Fruit fly (Drosophila melanogaster): ENCODE results near the gene CG5783.
A peak's percentile ranks its signal among the peaks of the same experiment; 100 is the strongest.

Gene CG5783

DNA sequence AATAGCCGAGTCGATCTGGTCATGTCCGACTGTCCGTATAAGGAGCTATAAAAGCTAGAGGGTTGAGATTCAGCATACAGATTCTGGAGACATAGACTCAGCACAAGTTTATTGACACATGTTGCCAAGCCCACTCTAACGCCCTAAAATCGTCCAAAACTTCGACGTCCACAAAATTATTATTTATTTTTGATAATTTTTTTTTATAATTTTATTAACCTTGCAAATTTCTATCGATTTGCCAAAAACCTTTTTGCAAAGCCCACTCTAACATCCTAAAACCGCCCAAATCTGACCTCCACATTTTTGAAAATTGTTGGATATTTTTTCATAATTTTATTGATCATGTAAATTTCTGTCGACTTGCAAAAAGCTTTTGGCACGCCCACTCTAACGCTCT lies 3.3 kb downstream of the CG5783 start, which contains the start of gene JMJD4:
Gene JMJD4, minus strand, starts transcription at position 101 of the 400 bp plus-strand sequence.
- TF ChIP-seq bab2 (GFP tag; optimal IDR thresholded peaks at IDR 0.05) (no peak), maf-S (GFP tag; optimal IDR thresholded peaks at IDR 0.05) (no peak), CG10462 (GFP tag; optimal IDR thresholded peaks at IDR 0.05) (no peak), CG7963 (GFP tag; IDR thresholded peaks at IDR 0.05; ENCODE audit: partially characterized antibody) (no peak), crc (GFP tag; optimal IDR thresholded peaks at IDR 0.05) (no peak), CG9797 (GFP tag; optimal IDR thresholded peaks at IDR 0.05) (no peak), CG1233 (GFP tag; optimal IDR thresholded peaks at IDR 0.05) (no peak), tx (GFP tag; optimal IDR thresholded peaks at IDR 0.05) (no peak), C15 (GFP tag; IDR thresholded peaks at IDR 0.05) (no peak), Xbp1 (GFP tag; optimal IDR thresholded peaks at IDR 0.05) (no peak)

DNA sequence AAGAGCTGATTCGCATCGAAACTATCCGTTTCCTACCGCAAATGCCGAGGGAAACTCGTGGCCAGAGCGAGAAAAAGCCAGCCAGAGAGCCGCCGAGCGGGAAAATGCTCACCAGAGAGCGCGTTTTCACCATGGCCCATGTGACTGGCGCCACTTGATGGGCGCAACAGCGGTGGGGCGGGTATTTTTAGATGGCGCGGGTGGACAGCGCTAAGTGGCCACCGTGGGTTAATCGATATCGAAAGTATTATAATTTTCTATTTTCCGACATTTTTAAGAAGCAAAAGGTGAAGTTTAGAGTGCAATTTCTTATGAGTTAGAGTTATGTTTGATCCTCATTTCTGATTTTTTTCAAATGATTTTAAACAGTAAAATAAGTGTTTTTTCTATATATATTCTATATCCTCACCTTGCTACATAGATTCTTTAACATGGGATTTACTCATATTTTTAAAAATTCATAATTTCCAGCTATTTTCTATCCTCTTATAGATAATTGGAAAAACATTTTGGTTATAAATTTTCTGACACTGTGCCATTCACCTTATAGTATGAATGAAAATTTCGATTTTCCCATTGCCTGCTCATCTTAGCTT lies 28.9 kb downstream of the CG5783 start, which contains the start of gene Ptp36E:
Gene Ptp36E, minus strand, starts transcription at position 360 of the 596 bp plus-strand sequence.
- no peak for TF ChIP-seq Kr (GFP tag; optimal IDR thresholded peaks at IDR 0.05)
- peak; percentile 77 for TF ChIP-seq scrt (GFP tag; optimal IDR thresholded peaks at IDR 0.05)
- peak; percentile 65 for TF ChIP-seq CG17568 (GFP tag; optimal IDR thresholded peaks at IDR 0.05)
- TF ChIP-seq Bteb2 (GFP tag; optimal IDR thresholded peaks at IDR 0.05), result peak; percentile 15
- TF ChIP-seq CG7745 (tag; optimal IDR thresholded peaks at IDR 0.05), result no peak
- TF ChIP-seq CG2199 (GFP tag; IDR thresholded peaks at IDR 0.05), result no peak
- peak; percentile 20; the same call in 1 of the 3 replicates for TF ChIP-seq CG34224 (GFP tag; IDR thresholded peaks at IDR 0.05; ENCODE audit: partially characterized antibody)
- no peak for TF ChIP-seq CG16813 (GFP tag; IDR thresholded peaks at IDR 0.05; ENCODE audit: partially characterized antibody)
- no peak for TF ChIP-seq CG11398 (GFP tag; optimal IDR thresholded peaks at IDR 0.05)
- TF ChIP-seq usp (GFP tag; optimal IDR thresholded peaks at IDR 0.05), result no peak
- TF ChIP-seq Camta (GFP tag; optimal IDR thresholded peaks at IDR 0.05), result peak; percentile 34
- TF ChIP-seq shn (GFP tag; optimal IDR thresholded peaks at IDR 0.05), result no peak
- TF ChIP-seq nerfin-1 (tag; optimal IDR thresholded peaks at IDR 0.05), result peak; percentile 80
- TF ChIP-seq ssp (GFP tag; IDR thresholded peaks at IDR 0.05), result peak; percentile 54
- no peak for TF ChIP-seq CG4707 (GFP tag; optimal IDR thresholded peaks at IDR 0.05)
- no peak for TF ChIP-seq nom (GFP tag; optimal IDR thresholded peaks at IDR 0.05)
- TF ChIP-seq MBD-R2 (GFP tag; IDR thresholded peaks at IDR 0.05), result peak; percentile 62; the same call in 1 of the 2 replicates
- TF ChIP-seq sob (GFP tag; IDR thresholded peaks at IDR 0.05), result no peak
- TF ChIP-seq CG15011 (GFP tag; optimal IDR thresholded peaks at IDR 0.05), result peak; percentile 79
- no peak for TF ChIP-seq B-H2 (GFP tag; optimal IDR thresholded peaks at IDR 0.05)
- TF ChIP-seq crol (GFP tag; IDR thresholded peaks at IDR 0.05), result peak; percentile 81
- TF ChIP-seq danr (GFP tag; IDR thresholded peaks at IDR 0.05), result peak; percentile 48; the same call in 1 of the 2 replicates
- peak; percentile 43 for TF ChIP-seq Abd-B (GFP tag; optimal IDR thresholded peaks at IDR 0.05)
- peak; percentile 60 for TF ChIP-seq toy (GFP tag; IDR thresholded peaks at IDR 0.05)
- 0 out of 2 replicates have a peak, but pooled peaks have one; percentile 20 for TF ChIP-seq chm (GFP tag; IDR thresholded peaks at IDR 0.05)
- peak; percentile 87 for TF ChIP-seq Hand (GFP tag; optimal IDR thresholded peaks at IDR 0.05)
- TF ChIP-seq jumu (GFP tag; optimal IDR thresholded peaks at IDR 0.05), result peak; percentile 40
- peak; percentile 83 for TF ChIP-seq CG6854 (GFP tag; optimal IDR thresholded peaks at IDR 0.05)
- no peak for TF ChIP-seq CG14965 (GFP tag; optimal IDR thresholded peaks at IDR 0.05; ENCODE audit: borderline replicate concordance)
- no peak for TF ChIP-seq ab (GFP tag; optimal IDR thresholded peaks at IDR 0.05)
- no peak for TF ChIP-seq chn (GFP tag; optimal IDR thresholded peaks at IDR 0.05)
- no peak for TF ChIP-seq CG12391 (tag; optimal IDR thresholded peaks at IDR 0.05)
- TF ChIP-seq CG13624 (GFP tag; optimal IDR thresholded peaks at IDR 0.05), result no peak
- no peak; the same call in 2 of the 3 replicates for TF ChIP-seq jigr1 (GFP tag; IDR thresholded peaks at IDR 0.05)
- peak; percentile 88 for TF ChIP-seq Oli (tag; optimal IDR thresholded peaks at IDR 0.05)
- TF ChIP-seq CG8290 (GFP tag; optimal IDR thresholded peaks at IDR 0.05), result no peak
- no peak for TF ChIP-seq CG8290 (tag; optimal IDR thresholded peaks at IDR 0.05)
- TF ChIP-seq tna (GFP tag; IDR thresholded peaks at IDR 0.05; ENCODE audit: partially characterized antibody), result no peak
- TF ChIP-seq z (GFP tag; IDR thresholded peaks at IDR 0.05), result no peak
- peak; percentile 43; the same call in 1 of the 2 replicates for TF ChIP-seq NFAT (GFP tag; IDR thresholded peaks at IDR 0.05)

Measured in whole organism, embryonic.